Worm (Caenorhabditis elegans) whole organism, young adult: ENCODE results near the gene T28F3.11.

Experiments
- B0261.1 ChIP-seq: sonication (generic microtip); optimal IDR thresholded peaks from 2 replicates; lab custom pipeline; 2016; ENCODE audit warnings: mild to moderate bottlenecking, missing genetic modification characterization, moderate library complexity, missing compliant biosample characterization
- C06A6.2 ChIP-seq: fragments of 200-800 bp; sonication (Bioruptor generic); conservative IDR thresholded peaks from 2 replicates; pipeline ENCODE4 v1.3.6; 2022; ENCODE audit warnings: missing genetic modification characterization, missing compliant biosample characterization
- C17E4.6 ChIP-seq: fragments of 200-800 bp; sonication (Bioruptor generic); IDR thresholded peaks from 2 replicates; pipeline ENCODE4 v1.3.6; 2022; ENCODE audit warnings: missing genetic modification reagents, missing genetic modification characterization, missing compliant biosample characterization
- F37B4.10 ChIP-seq: fragments of 200-800 bp; sonication (Bioruptor generic); IDR thresholded peaks from 2 replicates; pipeline ENCODE4 v1.3.6; 2022; ENCODE audit warnings: missing genetic modification characterization, missing compliant biosample characterization
- F52B5.7 ChIP-seq: sonication (generic microtip); optimal IDR thresholded peaks from 2 replicates; lab custom pipeline; 2016; ENCODE audit warnings: mild to moderate bottlenecking, missing genetic modification characterization, missing compliant biosample characterization
- F55B11.4 ChIP-seq: sonication (generic microtip); optimal IDR thresholded peaks from 2 replicates; lab custom pipeline; 2016; ENCODE audit warnings: missing compliant biosample characterization, missing genetic modification characterization, borderline replicate concordance; ENCODE audit not compliant: insufficient read depth
- F57C9.4 ChIP-seq: sonication (generic microtip); optimal IDR thresholded peaks from 2 replicates; lab custom pipeline; 2017; ENCODE audit warnings: mild to moderate bottlenecking, missing genetic modification characterization, missing compliant biosample characterization
- Y53F4B.3 ChIP-seq: fragments of 200-800 bp; sonication (Bioruptor generic); IDR thresholded peaks from 2 replicates; pipeline ENCODE4 v1.3.6; 2022; ENCODE audit warnings: missing genetic modification reagents, missing genetic modification characterization, missing compliant biosample characterization
- Y67H2A.10 ChIP-seq: fragments of 200-800 bp; sonication (Bioruptor generic); conservative IDR thresholded peaks from 2 replicates; pipeline ENCODE4 v1.3.6; 2022; ENCODE audit warnings: missing genetic modification reagents, missing genetic modification characterization, missing compliant biosample characterization
- akir-1 ChIP-seq: fragments of 200-800 bp; sonication (Bioruptor generic); optimal IDR thresholded peaks from 2 replicates; lab custom pipeline; 2018; ENCODE audit warnings: mild to moderate bottlenecking, missing genetic modification characterization, moderate library complexity, missing compliant biosample characterization
- aptf-3 ChIP-seq: fragments of 200-800 bp; sonication (Bioruptor generic); IDR thresholded peaks from 2 replicates; pipeline ENCODE4 v1.3.6; 2022; ENCODE audit warnings: missing genetic modification characterization, missing compliant biosample characterization
- athp-1 ChIP-seq: sonication (generic microtip); optimal IDR thresholded peaks from 2 replicates; lab custom pipeline; 2017; ENCODE audit warnings: mild to moderate bottlenecking, missing genetic modification characterization, missing compliant biosample characterization
- ceh-40 ChIP-seq: fragments of 200-800 bp; sonication (Bioruptor generic); IDR thresholded peaks from 2 replicates; pipeline ENCODE4 v1.3.6; 2022; ENCODE audit warnings: missing genetic modification characterization, missing compliant biosample characterization
- ceh-58 ChIP-seq: fragments of 200-800 bp; sonication (Bioruptor generic); IDR thresholded peaks from 2 replicates; pipeline ENCODE4 v1.3.6; 2022; ENCODE audit warnings: missing genetic modification characterization, missing compliant biosample characterization
- ceh-79 ChIP-seq: sonication (generic microtip); optimal IDR thresholded peaks from 2 replicates; lab custom pipeline; 2017; ENCODE audit warnings: mild to moderate bottlenecking, missing genetic modification characterization, missing compliant biosample characterization
- ceh-91 ChIP-seq: fragments of 200-800 bp; sonication (Bioruptor generic); IDR thresholded peaks from 2 replicates; pipeline ENCODE4 v1.3.6; 2022; ENCODE audit warnings: missing genetic modification reagents, missing genetic modification characterization, missing compliant biosample characterization
- die-1 ChIP-seq: sonication (generic microtip); optimal IDR thresholded peaks from 2 replicates; lab custom pipeline; 2016; ENCODE audit warnings: missing genotype, mild to moderate bottlenecking, missing genetic modification characterization, missing compliant biosample characterization
- dpff-1 ChIP-seq: sonication (generic microtip); optimal IDR thresholded peaks from 2 replicates; lab custom pipeline; 2017; ENCODE audit warnings: mild to moderate bottlenecking, missing genetic modification characterization, missing compliant biosample characterization
- efl-1 ChIP-seq: fragments of 150-350 bp; optimal IDR thresholded peaks from 2 replicates; lab custom pipeline; 2014; ENCODE audit warnings: missing biosample characterization, missing genetic modification reagents, missing genetic modification characterization
- egl-18 ChIP-seq: fragments of 200-800 bp; sonication (Bioruptor generic); IDR thresholded peaks from 2 replicates; pipeline ENCODE4 v1.3.6; 2022; ENCODE audit warnings: missing genetic modification reagents, missing genetic modification characterization, missing compliant biosample characterization
- egl-44 ChIP-seq: fragments of 200-800 bp; sonication (Bioruptor generic); IDR thresholded peaks from 2 replicates; pipeline ENCODE4 v1.3.6; 2022; ENCODE audit warnings: missing genetic modification reagents, missing genetic modification characterization, missing compliant biosample characterization
- ets-4 ChIP-seq: fragments of 200-800 bp; sonication (Bioruptor generic); optimal IDR thresholded peaks from 2 replicates; lab custom pipeline; 2018; ENCODE audit warnings: mild to moderate bottlenecking, missing genetic modification characterization, missing compliant biosample characterization
- gei-17 ChIP-seq: fragments of 200-800 bp; sonication (Bioruptor generic); optimal IDR thresholded peaks from 2 replicates; lab custom pipeline; 2018; ENCODE audit warnings: mild to moderate bottlenecking, missing genetic modification characterization, missing compliant biosample characterization
- hlh-12 ChIP-seq: sonication (generic microtip); optimal IDR thresholded peaks from 2 replicates; lab custom pipeline; 2016; ENCODE audit warnings: missing genetic modification characterization, missing compliant biosample characterization
- hmg-1.2 ChIP-seq: fragments of 200-800 bp; sonication (Bioruptor generic); IDR thresholded peaks from 2 replicates; pipeline ENCODE4 v1.3.6; 2022; ENCODE audit warnings: missing genetic modification reagents, missing genetic modification characterization, missing compliant biosample characterization
- lag-1 ChIP-seq: fragments of 200-800 bp; sonication (Bioruptor generic); IDR thresholded peaks from 2 replicates; pipeline ENCODE4 v1.3.6; 2022; ENCODE audit warnings: missing genetic modification reagents, missing genetic modification characterization, missing compliant biosample characterization
- let-526 ChIP-seq: fragments of 200-800 bp; sonication (Bioruptor generic); IDR thresholded peaks from 2 replicates; pipeline ENCODE4 v1.3.6; 2022; ENCODE audit warnings: missing genetic modification reagents, missing genetic modification characterization, missing compliant biosample characterization
- lin-26 ChIP-seq: fragments of 200-800 bp; sonication (Bioruptor generic); IDR thresholded peaks from 2 replicates; pipeline ENCODE4 v1.3.6; 2022; ENCODE audit warnings: missing genetic modification reagents, missing genetic modification characterization, missing compliant biosample characterization
- lin-54 ChIP-seq: fragments of 200-800 bp; sonication (Bioruptor generic); optimal IDR thresholded peaks from 2 replicates; lab custom pipeline; 2018; ENCODE audit warnings: mild to moderate bottlenecking, missing genetic modification characterization, missing compliant biosample characterization
- lsl-1 ChIP-seq: fragments of 200-800 bp; sonication (Bioruptor generic); optimal IDR thresholded peaks from 2 replicates; lab custom pipeline; 2018; ENCODE audit warnings: mild to moderate bottlenecking, missing genetic modification characterization, moderate library complexity, missing compliant biosample characterization
- mel-28 ChIP-seq: sonication (generic microtip); optimal IDR thresholded peaks from 2 replicates; lab custom pipeline; 2016; ENCODE audit warnings: borderline replicate concordance, mild to moderate bottlenecking, missing genetic modification characterization, missing compliant biosample characterization
- mes-4 ChIP-seq: sonication (generic microtip); optimal IDR thresholded peaks from 2 replicates; lab custom pipeline; 2016; ENCODE audit warnings: missing genotype, missing genetic modification characterization, missing compliant biosample characterization
- nfya-1 ChIP-seq: sonication (generic microtip); optimal IDR thresholded peaks from 2 replicates; lab custom pipeline; 2017; ENCODE audit warnings: antibody characterized with exemption, missing compliant biosample characterization, missing genetic modification characterization, borderline replicate concordance; ENCODE audit not compliant: insufficient read depth
- nfya-2 ChIP-seq: fragments of 200-800 bp; sonication (Bioruptor generic); IDR thresholded peaks from 2 replicates; pipeline ENCODE4 v1.3.6; 2022; ENCODE audit warnings: missing genetic modification reagents, missing genetic modification characterization, missing compliant biosample characterization
- nfyb-1 ChIP-seq: fragments of 200-800 bp; sonication (Bioruptor generic); IDR thresholded peaks from 2 replicates; pipeline ENCODE4 v1.3.6; 2022; ENCODE audit warnings: missing genetic modification reagents, missing genetic modification characterization, missing compliant biosample characterization
- rpc-1 ChIP-seq, 2 experiments: fragments of 150-350 bp in 1 of 2; sonication (generic microtip) in 1 of 2; optimal IDR thresholded peaks; 2 replicates each; lab custom pipeline; 2014 to 2018; ENCODE audit warnings: missing biosample characterization in 1 of 2, missing genetic modification characterization in 1 of 2, missing genetic modification reagents in 1 of 2, missing genotype in 1 of 2
- snpc-1.1 ChIP-seq: sonication (generic microtip); optimal IDR thresholded peaks from 2 replicates; lab custom pipeline; 2017; ENCODE audit warnings: missing genetic modification characterization, mild to moderate bottlenecking, missing compliant biosample characterization, antibody characterized with exemption, moderate library complexity, missing genotype, missing genetic modification reagents; ENCODE audit not compliant: insufficient read depth
- snpc-1.3 ChIP-seq: sonication (generic microtip); optimal IDR thresholded peaks from 2 replicates; lab custom pipeline; 2017; ENCODE audit warnings: missing genetic modification characterization, mild to moderate bottlenecking, missing compliant biosample characterization, antibody characterized with exemption, moderate library complexity, missing genotype, missing genetic modification reagents; ENCODE audit not compliant: insufficient read depth
- snpc-4 ChIP-seq, 5 experiments: fragments of 150-350 bp in 1 of 5; sonication (generic microtip) in 4 of 5; optimal IDR thresholded peaks; 2 replicates each; lab custom pipeline; 2014 to 2018; ENCODE audit warnings: missing genetic modification characterization in 5 of 5, missing biosample characterization in 3 of 5, antibody characterized with exemption in 2 of 5, mild to moderate bottlenecking in 2 of 5, missing compliant biosample characterization in 2 of 5, missing genotype in 2 of 5, moderate library complexity in 2 of 5, missing genetic modification reagents in 1 of 5
- sptf-2 ChIP-seq: fragments of 200-800 bp; sonication (Bioruptor generic); optimal IDR thresholded peaks from 2 replicates; lab custom pipeline; 2018; ENCODE audit warnings: mild to moderate bottlenecking, missing genetic modification characterization, missing compliant biosample characterization
- tlf-1 ChIP-seq: fragments of 200-800 bp; sonication (Bioruptor generic); optimal IDR thresholded peaks from 2 replicates; lab custom pipeline; 2018; ENCODE audit warnings: mild to moderate bottlenecking, missing genetic modification characterization, missing compliant biosample characterization
- unc-62 ChIP-seq: fragments of 150-350 bp; optimal IDR thresholded peaks from 2 replicates; lab custom pipeline; 2014; ENCODE audit warnings: missing biosample characterization, missing genetic modification reagents, missing genetic modification characterization
- ztf-22 ChIP-seq: fragments of 200-800 bp; sonication (Bioruptor generic); optimal IDR thresholded peaks from 2 replicates; lab custom pipeline; 2018; ENCODE audit warnings: mild to moderate bottlenecking, missing genetic modification characterization, moderate library complexity, missing compliant biosample characterization
- ztf-26 ChIP-seq: sonication (generic microtip); optimal IDR thresholded peaks from 2 replicates; lab custom pipeline; 2017; ENCODE audit warnings: missing genetic modification characterization, missing compliant biosample characterization

T28F3.11 gene

ce11 chrIV:17281060-17282021, 10.1 kb downstream of the T28F3.11 start (continued):
- peak; percentile 69 for TF ChIP-seq snpc-4 (GFP tag; optimal IDR thresholded peaks at IDR 0.05; lab: Kevin White, UChicago)
- peak; percentile 69 to 93 (median 79) for TF ChIP-seq snpc-4 (tag; optimal IDR thresholded peaks at IDR 0.05; lab: Kevin White, UChicago)
- peak; percentile 96 for TF ChIP-seq tlf-1 (GFP tag; lab: Kevin White, UChicago)
- TF ChIP-seq C17E4.6, result peak; percentile 33; the same call in 1 of the 2 replicates
- TF ChIP-seq F57C9.4 (tag; lab: Kevin White, UChicago), result peak; percentile 65
- peak; percentile 67 for TF ChIP-seq dpff-1 (tag; lab: Kevin White, UChicago)
- TF ChIP-seq sptf-2 (GFP tag; lab: Kevin White, UChicago), result no peak
- TF ChIP-seq akir-1 (GFP tag; lab: Kevin White, UChicago), result no peak
- TF ChIP-seq mes-4, result peak; percentile 13
- TF ChIP-seq snpc-1.1, result peak; percentile 72
- peak; percentile 82 for TF ChIP-seq ceh-79
- no peak for TF ChIP-seq Y53F4B.3
- TF ChIP-seq lin-54 (GFP tag; lab: Kevin White, UChicago), result peak; percentile 88
- no peak for TF ChIP-seq rpc-1 (optimal IDR thresholded peaks at IDR 0.05; lab: Kevin White, UChicago)
- no peak for TF ChIP-seq rpc-1 (tag; optimal IDR thresholded peaks at IDR 0.05; lab: Kevin White, UChicago)
- TF ChIP-seq B0261.1 (tag; lab: Kevin White, UChicago), result peak; percentile 27
- peak; percentile 70 for TF ChIP-seq ceh-40 (GFP tag; lab: Robert Waterston, UW)
- peak; percentile 31 for TF ChIP-seq efl-1 (GFP tag; lab: Kevin White, UChicago)
- 0 out of 2 replicates have a peak, but pooled peaks have one; percentile 64 for TF ChIP-seq nfya-2 (GFP tag; lab: Robert Waterston, UW)
- peak; percentile 59 for TF ChIP-seq ztf-26 (tag; lab: Kevin White, UChicago)
- TF ChIP-seq nfyb-1, result peak; percentile 89
- peak; percentile 79 for TF ChIP-seq F52B5.7 (tag; lab: Kevin White, UChicago)
- peak; percentile 96 for TF ChIP-seq athp-1
- TF ChIP-seq F37B4.10 (GFP tag; lab: Robert Waterston, UW), result no peak
- peak; percentile 95 for TF ChIP-seq snpc-1.3 (tag; lab: Kevin White, UChicago)
- peak; percentile 73; the same call in 1 of the 2 replicates for TF ChIP-seq aptf-3 (GFP tag; lab: Robert Waterston, UW)
- no peak for TF ChIP-seq lag-1 (GFP tag; lab: Robert Waterston, UW)
- TF ChIP-seq egl-44 (GFP tag; lab: Robert Waterston, UW), result peak; percentile 56; the same call in 1 of the 2 replicates
- TF ChIP-seq lsl-1 (GFP tag; lab: Kevin White, UChicago), result peak; percentile 65
- peak; percentile 81 for TF ChIP-seq gei-17 (GFP tag; lab: Kevin White, UChicago)
- peak; percentile 9 for TF ChIP-seq hlh-12 (tag; lab: Kevin White, UChicago)
- no peak for TF ChIP-seq F55B11.4
- 0 out of 2 replicates have a peak, but pooled peaks have one; percentile 13 for TF ChIP-seq let-526 (GFP tag; lab: Robert Waterston, UW)
- TF ChIP-seq nfya-1, result no peak
- peak; percentile 9; the same call in 1 of the 2 replicates for TF ChIP-seq C06A6.2
- TF ChIP-seq die-1, result peak; percentile 58
- peak; percentile 49 for TF ChIP-seq mel-28 (tag; lab: Kevin White, UChicago)
- no peak for TF ChIP-seq unc-62 (GFP tag; lab: Kevin White, UChicago)
- TF ChIP-seq lin-26 (GFP tag; lab: Robert Waterston, UW), result peak; percentile 90
- peak; percentile 80 for TF ChIP-seq ztf-22 (GFP tag; lab: Kevin White, UChicago)
- peak; percentile 1 for TF ChIP-seq ets-4 (GFP tag; lab: Kevin White, UChicago)
- TF ChIP-seq Y67H2A.10 (GFP tag; lab: Robert Waterston, UW), result no peak
- TF ChIP-seq ceh-91, result no peak; the same call in 1 of the 2 replicates
- peak; percentile 59 for TF ChIP-seq hmg-1.2 (GFP tag; lab: Robert Waterston, UW)
- no peak for TF ChIP-seq egl-18
- peak; percentile 89; the same call in 1 of the 2 replicates for TF ChIP-seq ceh-58 (GFP tag; lab: Robert Waterston, UW)
